Worm (Caenorhabditis elegans) whole organism, L4/young adult: ENCODE data around the gene twk-43.

Experiments
- W03F9.2 ChIP-seq: fragments of 150-350 bp; optimal IDR thresholded peaks from 2 replicates; lab custom pipeline; 2014; ENCODE audit warnings: missing biosample characterization, missing genetic modification characterization
- him-1 ChIP-seq: sonication (generic microtip); optimal IDR thresholded peaks from 2 replicates; lab custom pipeline; 2016; ENCODE audit warnings: missing genotype, missing genetic modification reagents, missing genetic modification characterization, missing compliant biosample characterization

ce11 chrV:13339633-13340290, 6.3 kb upstream of the twk-43 start, which contains the start of the genes str-4 and lgc-48:
- TF ChIP-seq W03F9.2 (no peak), him-1 (no peak)
